Fruit fly (Drosophila melanogaster) whole organism, prepupa: ENCODE data around the gene CG33777.

Experiments
- CG10631 ChIP-seq: fragments of 200-800 bp; sonication (Bioruptor generic); optimal IDR thresholded peaks from 2 replicates; lab custom pipeline; 2016; ENCODE audit warnings: missing biosample characterization, missing genetic modification characterization
- CG10669 ChIP-seq: fragments of 200-800 bp; sonication (Bioruptor generic); optimal IDR thresholded peaks from 3 replicates; lab custom pipeline; 2018; ENCODE audit warnings: missing biosample characterization, mild to moderate bottlenecking, missing genetic modification characterization, moderate library complexity
- CG11294 ChIP-seq: fragments of 200-800 bp; sonication (Bioruptor generic); IDR thresholded peaks from 2 replicates; pipeline ENCODE4 v1.3.6; 2022; ENCODE audit warnings: missing biosample characterization, missing genetic modification characterization
- CG11762 ChIP-seq: fragments of 200-800 bp; sonication (Bioruptor generic); optimal IDR thresholded peaks from 3 replicates; lab custom pipeline; 2016; ENCODE audit warnings: missing biosample characterization, missing genetic modification characterization; ENCODE audit not compliant: insufficient read depth
- CG11902 ChIP-seq: fragments of 200-800 bp; sonication (Bioruptor generic); optimal IDR thresholded peaks from 3 replicates; lab custom pipeline; 2016; ENCODE audit warnings: missing biosample characterization, missing genetic modification characterization
- CG15336 ChIP-seq: fragments of 200-800 bp; sonication (Bioruptor generic); IDR thresholded peaks from 2 replicates; pipeline ENCODE4 v1.3.6; 2022; ENCODE audit warnings: missing biosample characterization, missing genetic modification characterization
- CG16779 ChIP-seq: fragments of 200-800 bp; sonication (Bioruptor generic); optimal IDR thresholded peaks from 3 replicates; lab custom pipeline; 2017; ENCODE audit warnings: missing biosample characterization, mild to moderate bottlenecking, missing genetic modification characterization
- CG3032 ChIP-seq: fragments of 200-800 bp; optimal IDR thresholded peaks from 2 replicates; lab custom pipeline; 2019; ENCODE audit warnings: missing biosample characterization, mild to moderate bottlenecking, missing genetic modification characterization, moderate library complexity
- CG31627 ChIP-seq: fragments of 200-800 bp; sonication (Bioruptor generic); optimal IDR thresholded peaks from 3 replicates; lab custom pipeline; 2016; ENCODE audit warnings: missing biosample characterization, missing genetic modification characterization
- CG32006 ChIP-seq: fragments of 200-800 bp; sonication (Bioruptor generic); optimal IDR thresholded peaks from 3 replicates; lab custom pipeline; 2017; ENCODE audit warnings: missing biosample characterization, mild to moderate bottlenecking, missing genetic modification characterization
- CG34406 ChIP-seq: fragments of 200-800 bp; sonication (Bioruptor generic); optimal IDR thresholded peaks from 3 replicates; lab custom pipeline; 2016; ENCODE audit warnings: missing biosample characterization, missing genetic modification characterization
- CG3919 ChIP-seq: fragments of 200-800 bp; sonication (Bioruptor generic); optimal IDR thresholded peaks from 3 replicates; lab custom pipeline; 2016; ENCODE audit warnings: missing biosample characterization, missing genetic modification characterization
- CG4318 ChIP-seq: fragments of 200-800 bp; sonication (Bioruptor generic); optimal IDR thresholded peaks from 3 replicates; lab custom pipeline; 2017; ENCODE audit warnings: missing biosample characterization, mild to moderate bottlenecking, missing genetic modification characterization
- CG6163 ChIP-seq: fragments of 200-800 bp; sonication (Bioruptor generic); IDR thresholded peaks from 3 replicates; pipeline ENCODE4 v1.3.6; 2022; ENCODE audit warnings: missing biosample characterization, missing genetic modification characterization
- CG6276 ChIP-seq: fragments of 200-800 bp; sonication (Bioruptor generic); optimal IDR thresholded peaks from 2 replicates; lab custom pipeline; 2017; ENCODE audit warnings: missing biosample characterization, mild to moderate bottlenecking, missing genetic modification characterization
- CG6808 ChIP-seq: fragments of 200-800 bp; sonication (Bioruptor generic); optimal IDR thresholded peaks from 3 replicates; lab custom pipeline; 2017; ENCODE audit warnings: missing biosample characterization, missing genetic modification characterization, mild to moderate bottlenecking, moderate library complexity, missing genetic modification reagents
- CG7368 ChIP-seq: fragments of 200-800 bp; sonication (Bioruptor generic); optimal IDR thresholded peaks from 3 replicates; lab custom pipeline; 2016; ENCODE audit warnings: missing biosample characterization, missing genetic modification characterization
- CG8119 ChIP-seq: fragments of 200-800 bp; sonication (Bioruptor generic); IDR thresholded peaks from 3 replicates; pipeline ENCODE4 v1.3.6; 2022; ENCODE audit warnings: missing biosample characterization, missing genetic modification characterization
- CG8632 ChIP-seq: fragments of 200-800 bp; sonication (Bioruptor generic); optimal IDR thresholded peaks from 3 replicates; lab custom pipeline; 2016; ENCODE audit warnings: missing biosample characterization, missing genetic modification characterization
- CG9139 ChIP-seq: fragments of 200-800 bp; sonication (Bioruptor generic); optimal IDR thresholded peaks from 3 replicates; lab custom pipeline; 2017; ENCODE audit warnings: missing biosample characterization, mild to moderate bottlenecking, missing genetic modification characterization
- Eip75B ChIP-seq: fragments of 200-800 bp; sonication (Bioruptor generic); optimal IDR thresholded peaks from 3 replicates; lab custom pipeline; 2016; ENCODE audit warnings: missing biosample characterization, missing genetic modification characterization
- Eip78C ChIP-seq: fragments of 200-800 bp; sonication (Bioruptor generic); peaks from one replicate; lab custom pipeline; 2016; ENCODE audit warnings: missing biosample characterization, missing genetic modification characterization
- Eip93F ChIP-seq: fragments of 200-800 bp; sonication (Bioruptor generic); optimal IDR thresholded peaks from 2 replicates; lab custom pipeline; 2016; ENCODE audit warnings: missing biosample characterization, mild to moderate bottlenecking, missing genetic modification characterization
- Ets21C ChIP-seq: fragments of 200-800 bp; sonication (Bioruptor generic); optimal IDR thresholded peaks from 3 replicates; lab custom pipeline; 2016; ENCODE audit warnings: missing biosample characterization, missing genetic modification characterization
- Ets96B ChIP-seq: fragments of 200-800 bp; optimal IDR thresholded peaks from 2 replicates; lab custom pipeline; 2019; ENCODE audit warnings: missing biosample characterization, mild to moderate bottlenecking, missing genetic modification characterization, moderate library complexity
- Gug ChIP-seq: fragments of 200-800 bp; sonication (Bioruptor generic); IDR thresholded peaks from 2 replicates; pipeline ENCODE4 v1.3.6; 2022; ENCODE audit warnings: missing biosample characterization, missing genetic modification characterization
- Hr39 ChIP-seq: fragments of 200-800 bp; sonication (Bioruptor generic); optimal IDR thresholded peaks from 2 replicates; lab custom pipeline; 2016; ENCODE audit warnings: missing biosample characterization, missing genetic modification characterization
- Hr4 ChIP-seq: fragments of 200-800 bp; sonication (Bioruptor generic); optimal IDR thresholded peaks from 3 replicates; lab custom pipeline; 2016; ENCODE audit warnings: missing biosample characterization, missing genetic modification characterization
- Lpt ChIP-seq: fragments of 200-800 bp; sonication (Bioruptor generic); optimal IDR thresholded peaks from 3 replicates; lab custom pipeline; 2016; ENCODE audit warnings: missing biosample characterization, missing genetic modification characterization
- Met ChIP-seq: fragments of 200-800 bp; sonication (Bioruptor generic); optimal IDR thresholded peaks from 3 replicates; lab custom pipeline; 2016; ENCODE audit warnings: missing biosample characterization, missing genetic modification characterization
- OdsH ChIP-seq: fragments of 200-800 bp; sonication (Bioruptor generic); optimal IDR thresholded peaks from 3 replicates; lab custom pipeline; 2016; ENCODE audit warnings: missing biosample characterization, missing genetic modification characterization
- Smox ChIP-seq: fragments of 200-800 bp; sonication (Bioruptor generic); optimal IDR thresholded peaks from 3 replicates; lab custom pipeline; 2016; ENCODE audit warnings: missing biosample characterization, missing genetic modification characterization
- Sox102F ChIP-seq: fragments of 200-800 bp; sonication (Bioruptor generic); optimal IDR thresholded peaks from 2 replicates; lab custom pipeline; 2016; ENCODE audit warnings: missing biosample characterization, mild to moderate bottlenecking, missing genetic modification characterization
- Sox14 ChIP-seq: fragments of 200-800 bp; sonication (Bioruptor generic); optimal IDR thresholded peaks from 3 replicates; lab custom pipeline; 2016; ENCODE audit warnings: missing biosample characterization, missing genetic modification characterization
- Sox15 ChIP-seq: fragments of 200-800 bp; sonication (Bioruptor generic); optimal IDR thresholded peaks from 3 replicates; lab custom pipeline; 2016; ENCODE audit warnings: missing biosample characterization, missing genetic modification characterization
- achi ChIP-seq: fragments of 200-800 bp; sonication (Bioruptor generic); optimal IDR thresholded peaks from 3 replicates; lab custom pipeline; 2016; ENCODE audit warnings: missing biosample characterization, missing genetic modification characterization
- acj6 ChIP-seq: fragments of 200-800 bp; sonication (Bioruptor generic); optimal IDR thresholded peaks from 3 replicates; lab custom pipeline; 2016; ENCODE audit warnings: missing biosample characterization, missing genetic modification characterization
- cyc ChIP-seq: fragments of 200-800 bp; sonication (Bioruptor generic); optimal IDR thresholded peaks from 3 replicates; lab custom pipeline; 2016; ENCODE audit warnings: missing biosample characterization, missing genetic modification characterization
- dsx ChIP-seq: fragments of 200-800 bp; optimal IDR thresholded peaks from 3 replicates; lab custom pipeline; 2019; ENCODE audit warnings: missing biosample characterization, mild to moderate bottlenecking, missing genetic modification characterization, moderate library complexity; ENCODE audit not compliant: poor library complexity, severe bottlenecking
- eg ChIP-seq: fragments of 200-800 bp; sonication (Bioruptor generic); IDR thresholded peaks from 3 replicates; pipeline ENCODE4 v1.3.6; 2022; ENCODE audit warnings: missing biosample characterization, missing genetic modification characterization
- fd59A ChIP-seq: fragments of 200-800 bp; sonication (Bioruptor generic); optimal IDR thresholded peaks from 2 replicates; lab custom pipeline; 2017; ENCODE audit warnings: missing biosample characterization, mild to moderate bottlenecking, missing genetic modification characterization, missing genetic modification reagents
- fd85E ChIP-seq: fragments of 200-800 bp; sonication (Bioruptor generic); optimal IDR thresholded peaks from 3 replicates; lab custom pipeline; 2016; ENCODE audit warnings: missing biosample characterization, missing genetic modification characterization
- fkh ChIP-seq: fragments of 200-800 bp; sonication (Bioruptor generic); optimal IDR thresholded peaks from 3 replicates; lab custom pipeline; 2017; ENCODE audit warnings: missing biosample characterization, mild to moderate bottlenecking, missing genetic modification characterization, moderate library complexity
- lz ChIP-seq: fragments of 200-800 bp; sonication (Bioruptor generic); optimal IDR thresholded peaks from 3 replicates; lab custom pipeline; 2016; ENCODE audit warnings: missing biosample characterization, missing genetic modification characterization
- net ChIP-seq: fragments of 200-800 bp; sonication (Bioruptor generic); optimal IDR thresholded peaks from 3 replicates; lab custom pipeline; 2016; ENCODE audit warnings: missing biosample characterization, missing genetic modification characterization
- pdm3 ChIP-seq: fragments of 200-800 bp; sonication (Bioruptor generic); optimal IDR thresholded peaks from 3 replicates; lab custom pipeline; 2016; ENCODE audit warnings: missing biosample characterization, missing genetic modification characterization
- spab ChIP-seq: fragments of 200-800 bp; sonication (Bioruptor generic); optimal IDR thresholded peaks from 2 replicates; lab custom pipeline; 2017; ENCODE audit warnings: missing biosample characterization, mild to moderate bottlenecking, missing genetic modification characterization, missing genetic modification reagents
- ss ChIP-seq, 2 experiments: fragments of 200-800 bp; sonication (Bioruptor generic); optimal IDR thresholded peaks; 2 replicates in 1 of 2; 3 replicates in 1 of 2; lab custom pipeline; 2017 to 2018; ENCODE audit warnings: mild to moderate bottlenecking in 2 of 2, missing biosample characterization in 2 of 2, missing genetic modification characterization in 2 of 2, moderate library complexity in 1 of 2
- svp ChIP-seq: fragments of 200-800 bp; sonication (Bioruptor generic); peaks from one replicate; lab custom pipeline; 2016; ENCODE audit warnings: missing biosample characterization, missing genetic modification characterization
- topi ChIP-seq: fragments of 200-800 bp; sonication (Bioruptor generic); optimal IDR thresholded peaks from 3 replicates; lab custom pipeline; 2016; ENCODE audit warnings: missing biosample characterization, missing genetic modification characterization
- vri ChIP-seq: fragments of 200-800 bp; sonication (Bioruptor generic); optimal IDR thresholded peaks from 3 replicates; lab custom pipeline; 2016; ENCODE audit warnings: missing biosample characterization, mild to moderate bottlenecking, missing genetic modification characterization

Gene CG33777

dm6 chr3L:4541573-4542371 is 13.3 kb downstream of the CG33777 start, which contains the start of gene CG11357:
Gene CG11357, plus strand, starts transcription at chr3L:4542051.
- TF ChIP-seq Sox15 (GFP tag; lab: Kevin White, UChicago) (peak; percentile 94), CG4318 (GFP tag; lab: Kevin White, UChicago) (peak; percentile 93), CG8632 (peak; percentile 99), Hr39 (GFP tag; lab: Kevin White, UChicago) (peak; percentile 89), Met (GFP tag; lab: Kevin White, UChicago) (peak; percentile 96), Ets96B (tag; lab: Kevin White, UChicago) (peak; percentile 99), topi (peak; percentile 95), CG10669 (GFP tag; lab: Kevin White, UChicago) (peak; percentile 98), ss (GFP tag; optimal IDR thresholded peaks at IDR 0.05; lab: Kevin White, UChicago) (peak; percentile 98), Lpt (GFP tag; lab: Kevin White, UChicago) (peak; percentile 98), CG11762 (GFP tag; lab: Kevin White, UChicago) (peak; percentile 91), OdsH (GFP tag; lab: Kevin White, UChicago) (peak; percentile 99), CG10631 (GFP tag; lab: Kevin White, UChicago) (peak; percentile 98), svp (GFP tag; lab: Kevin White, UChicago) (peak; percentile 97), net (GFP tag; lab: Kevin White, UChicago) (peak; percentile 99), fkh (GFP tag; lab: Kevin White, UChicago) (peak; percentile 81), achi (GFP tag; lab: Kevin White, UChicago) (peak; percentile 98), Ets21C (GFP tag; lab: Kevin White, UChicago) (peak; percentile 88), pdm3 (GFP tag; lab: Kevin White, UChicago) (peak; percentile 95), CG3032 (tag; lab: Kevin White, UChicago) (peak; percentile 99), spab (GFP tag; lab: Kevin White, UChicago) (peak; percentile 96), Gug (GFP tag; lab: Robert Waterston, UW) (peak; percentile 98), eg (GFP tag; lab: Robert Waterston, UW) (peak; percentile 99), Smox (GFP tag; lab: Kevin White, UChicago) (peak; percentile 95), lz (GFP tag; lab: Kevin White, UChicago) (peak; percentile 95), Sox14 (GFP tag; lab: Kevin White, UChicago) (peak; percentile 95), CG7368 (GFP tag; lab: Kevin White, UChicago) (peak; percentile 94), CG11902 (GFP tag; lab: Kevin White, UChicago) (peak; percentile 93), acj6 (GFP tag; lab: Kevin White, UChicago) (peak; percentile 98), CG34406 (GFP tag; lab: Kevin White, UChicago) (peak; percentile 99), CG3919 (GFP tag; lab: Kevin White, UChicago) (peak; percentile 97), vri (GFP tag; lab: Kevin White, UChicago) (peak; percentile 94), CG6276 (GFP tag; lab: Kevin White, UChicago) (peak; percentile 98), cyc (GFP tag; lab: Kevin White, UChicago) (peak; percentile 94), Eip78C (GFP tag; lab: Kevin White, UChicago) (peak; percentile 99), Hr4 (GFP tag; lab: Kevin White, UChicago) (peak; percentile 97), CG31627 (GFP tag; lab: Kevin White, UChicago) (peak; percentile 91), CG8119 (GFP tag; lab: Robert Waterston, UW) (peak; percentile 99), fd59A (GFP tag; lab: Kevin White, UChicago) (peak; percentile 89), CG11294 (GFP tag; lab: Robert Waterston, UW) (peak; percentile 98), Eip75B (peak; percentile 94), Sox102F (GFP tag; lab: Kevin White, UChicago) (peak; percentile 97), Eip93F (GFP tag; lab: Kevin White, UChicago) (peak; percentile 97), dsx (GFP tag; lab: Kevin White, UChicago) (peak; percentile 99), CG16779 (tag; lab: Kevin White, UChicago) (peak; percentile 99), CG9139 (peak; percentile 97), CG32006 (GFP tag; lab: Kevin White, UChicago) (peak; percentile 98), fd85E (peak; percentile 78), CG6808 (GFP tag; lab: Kevin White, UChicago) (peak; percentile 96), CG6163 (peak; percentile 99), CG15336 (GFP tag; lab: Robert Waterston, UW) (peak; percentile 99)
